Worm (Caenorhabditis elegans) whole organism, dauer: ENCODE results near the gene acr-20.

Experiments
- unc-62 ChIP-seq: sonication (generic microtip); optimal IDR thresholded peaks from 2 replicates; lab custom pipeline; 2017; ENCODE audit warnings: missing biosample characterization, missing genetic modification reagents, missing genetic modification characterization

acr-20 gene

DNA sequence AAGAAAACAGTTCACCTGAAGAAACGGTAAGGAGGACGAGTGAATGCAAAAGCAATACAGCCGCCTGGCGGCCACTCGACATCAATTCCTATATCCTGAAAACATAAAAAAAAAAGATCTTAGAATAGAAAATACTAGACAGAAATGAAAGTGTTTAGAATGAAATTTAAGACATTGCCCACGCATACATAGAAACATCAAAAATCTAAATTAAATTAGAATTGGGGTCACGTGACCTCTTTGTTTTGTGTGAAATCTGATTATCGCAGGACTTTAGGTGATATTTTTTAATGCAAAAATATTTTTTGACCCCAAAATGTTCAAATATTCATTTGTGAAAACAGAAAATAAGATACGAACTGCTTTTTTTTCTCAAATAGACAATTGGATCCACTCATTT is at the start of gene acr-20:
Gene acr-20, minus strand, starts transcription at position 101 of the 400 bp plus-strand sequence.
- TF ChIP-seq unc-62 (GFP tag; lab: Kevin White, UChicago): no peak

DNA sequence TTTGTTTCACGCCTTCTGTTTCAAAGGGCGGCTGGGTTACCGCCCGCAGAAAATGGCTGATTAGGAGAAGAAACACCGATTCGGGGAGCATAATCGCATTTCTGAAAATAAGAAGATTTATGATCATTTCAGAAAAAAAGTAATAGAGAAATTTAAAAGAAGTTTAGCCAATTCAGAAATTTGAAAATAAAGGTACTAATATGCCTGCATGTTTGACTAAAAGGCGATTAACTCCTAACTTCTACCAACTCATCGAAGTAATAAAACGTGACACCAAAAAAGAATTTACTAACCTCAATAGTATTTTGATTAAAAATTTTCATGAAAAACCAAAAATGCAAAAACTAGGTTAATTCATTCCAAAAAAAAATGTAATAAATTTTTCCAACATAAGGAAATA is 47.1 kb upstream of the acr-20 start, which contains the start of gene plx-2:
Gene plx-2, minus strand, starts transcription at position 101 of the 400 bp plus-strand sequence.
- no peak for TF ChIP-seq unc-62 (GFP tag; lab: Kevin White, UChicago)

DNA sequence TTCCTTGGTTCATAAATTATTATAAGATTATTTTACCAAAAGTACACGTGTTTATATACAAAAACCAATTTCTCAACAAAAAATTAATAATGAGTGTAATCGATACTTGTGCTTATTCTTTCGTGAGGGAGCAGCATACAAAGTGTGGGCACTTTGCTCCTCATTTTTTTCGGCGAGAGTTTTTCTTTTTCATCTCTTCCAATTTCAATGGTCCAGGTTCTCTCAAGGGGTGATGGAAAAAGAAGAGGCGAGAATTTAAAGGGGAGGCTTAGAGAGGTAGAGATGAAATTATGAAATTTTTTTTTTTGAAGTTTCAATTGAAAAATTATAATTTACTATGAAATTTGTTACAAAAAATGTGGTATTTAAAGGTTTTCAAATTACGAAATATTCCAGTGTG is 39.3 kb upstream of the acr-20 start:
- TF ChIP-seq unc-62 (GFP tag; lab: Kevin White, UChicago): no peak

DNA sequence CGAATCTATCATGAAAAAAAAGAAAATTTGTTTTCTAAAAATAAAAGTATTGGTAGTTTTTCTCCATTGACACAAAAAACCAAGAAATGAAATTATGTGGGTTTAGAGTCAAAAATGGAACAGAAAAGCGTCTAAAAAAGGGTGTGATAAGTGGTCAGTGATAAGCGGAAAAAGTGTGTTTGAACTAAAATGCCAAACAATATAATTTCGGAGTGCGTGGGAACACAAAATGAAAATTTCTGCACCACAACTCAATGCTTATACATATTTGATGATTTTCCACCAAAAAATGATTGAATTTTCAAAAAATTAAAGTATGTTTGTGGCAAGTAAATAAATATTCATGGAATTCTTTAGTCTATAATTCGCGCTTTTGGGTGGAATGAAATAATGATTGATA is 37.7 kb upstream of the acr-20 start:
- TF ChIP-seq unc-62 (GFP tag; lab: Kevin White, UChicago): no peak

DNA sequence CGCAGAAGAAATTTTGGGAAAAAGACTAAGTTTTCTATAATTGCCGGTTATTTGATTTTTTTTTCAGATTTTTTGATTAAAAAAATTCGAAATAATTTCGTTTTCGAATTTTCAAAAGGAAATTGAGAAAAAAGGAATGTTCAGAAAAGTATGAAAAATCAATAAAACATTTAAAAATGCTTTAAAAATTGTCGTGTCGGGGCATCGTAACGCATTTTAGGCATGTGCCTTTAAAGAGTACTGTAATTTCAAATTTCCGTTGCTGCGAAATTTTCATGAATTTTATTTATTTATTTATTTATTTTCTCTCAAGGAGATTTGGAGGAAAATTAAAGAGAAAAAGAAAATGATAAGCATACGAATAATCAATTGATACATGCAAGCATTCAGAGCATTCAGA is 36.0 kb upstream of the acr-20 start:
- TF ChIP-seq unc-62 (GFP tag; lab: Kevin White, UChicago): no peak

DNA sequence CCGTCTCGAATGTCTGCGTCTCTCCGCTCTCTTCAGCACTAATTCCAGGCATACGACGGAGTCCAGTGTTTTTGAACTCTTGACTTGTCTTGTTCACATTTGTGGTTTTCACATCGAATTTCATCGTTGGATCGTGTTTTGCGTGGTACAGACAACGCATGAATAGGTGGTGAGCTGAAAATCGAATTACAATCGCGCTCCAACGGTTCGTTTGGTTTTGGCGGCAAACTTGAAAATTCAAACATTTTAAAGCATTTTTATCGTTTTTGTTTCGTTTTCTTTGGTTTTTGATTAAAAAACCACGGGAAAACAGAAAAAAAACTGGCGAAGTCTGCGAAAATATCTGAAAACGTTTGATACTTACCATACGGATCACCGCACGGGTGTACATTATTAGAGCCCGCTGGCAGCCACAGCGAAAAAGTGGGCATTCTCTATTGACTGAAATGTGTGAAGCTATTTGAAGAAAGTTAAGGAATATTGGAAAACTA is 35.4 kb upstream of the acr-20 start, which contains the start of gene exl-1:
Gene exl-1, minus strand, starts transcription at position 441 of the 491 bp plus-strand sequence.
- no peak for TF ChIP-seq unc-62 (GFP tag; lab: Kevin White, UChicago)

DNA sequence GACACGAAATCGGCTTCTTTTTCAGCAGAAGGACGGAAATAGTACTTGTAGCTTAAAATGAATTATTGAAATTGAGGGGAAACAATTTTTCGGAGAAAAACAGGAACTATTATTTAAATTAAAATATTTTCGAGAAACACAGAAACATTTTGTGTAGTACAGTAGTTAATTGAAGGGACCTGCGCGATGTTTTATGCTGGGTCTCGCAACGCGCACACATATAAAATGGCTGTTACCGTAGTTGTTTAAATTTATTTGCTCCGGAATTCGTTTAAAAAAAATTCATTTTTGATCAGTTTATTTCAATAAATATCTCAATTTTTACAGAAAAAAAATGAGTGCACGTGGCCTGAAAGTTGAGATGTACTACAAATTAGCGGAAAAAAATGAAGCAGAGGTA is 33.1 kb upstream of the acr-20 start, which contains the start of gene dsb-2:
Gene dsb-2, plus strand, starts transcription at position 328 of the 400 bp plus-strand sequence.
- TF ChIP-seq unc-62 (GFP tag; lab: Kevin White, UChicago): no peak

DNA sequence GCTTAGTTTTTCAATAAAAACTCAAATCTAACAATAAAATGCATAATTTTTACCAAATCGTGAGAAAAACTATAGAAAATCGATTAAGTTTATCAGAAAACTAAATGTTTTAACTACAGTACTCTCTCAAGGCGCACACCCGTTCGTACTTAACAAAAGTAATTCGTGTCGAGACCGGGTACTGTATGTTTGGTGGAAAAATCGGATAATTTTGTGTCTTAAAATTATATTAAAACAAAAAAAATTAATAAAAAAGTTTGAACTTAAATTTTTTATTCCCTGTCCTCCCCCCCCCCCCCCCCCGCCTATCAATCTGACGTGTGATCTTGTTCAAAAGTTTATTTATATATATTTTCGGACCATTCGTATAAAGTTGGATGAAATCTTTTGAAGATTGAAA is 30.6 kb upstream of the acr-20 start, which contains the start of gene F26H11.4:
Gene F26H11.4, plus strand, starts transcription at position 301 of the 400 bp plus-strand sequence.
- no peak for TF ChIP-seq unc-62 (GFP tag; lab: Kevin White, UChicago)

DNA sequence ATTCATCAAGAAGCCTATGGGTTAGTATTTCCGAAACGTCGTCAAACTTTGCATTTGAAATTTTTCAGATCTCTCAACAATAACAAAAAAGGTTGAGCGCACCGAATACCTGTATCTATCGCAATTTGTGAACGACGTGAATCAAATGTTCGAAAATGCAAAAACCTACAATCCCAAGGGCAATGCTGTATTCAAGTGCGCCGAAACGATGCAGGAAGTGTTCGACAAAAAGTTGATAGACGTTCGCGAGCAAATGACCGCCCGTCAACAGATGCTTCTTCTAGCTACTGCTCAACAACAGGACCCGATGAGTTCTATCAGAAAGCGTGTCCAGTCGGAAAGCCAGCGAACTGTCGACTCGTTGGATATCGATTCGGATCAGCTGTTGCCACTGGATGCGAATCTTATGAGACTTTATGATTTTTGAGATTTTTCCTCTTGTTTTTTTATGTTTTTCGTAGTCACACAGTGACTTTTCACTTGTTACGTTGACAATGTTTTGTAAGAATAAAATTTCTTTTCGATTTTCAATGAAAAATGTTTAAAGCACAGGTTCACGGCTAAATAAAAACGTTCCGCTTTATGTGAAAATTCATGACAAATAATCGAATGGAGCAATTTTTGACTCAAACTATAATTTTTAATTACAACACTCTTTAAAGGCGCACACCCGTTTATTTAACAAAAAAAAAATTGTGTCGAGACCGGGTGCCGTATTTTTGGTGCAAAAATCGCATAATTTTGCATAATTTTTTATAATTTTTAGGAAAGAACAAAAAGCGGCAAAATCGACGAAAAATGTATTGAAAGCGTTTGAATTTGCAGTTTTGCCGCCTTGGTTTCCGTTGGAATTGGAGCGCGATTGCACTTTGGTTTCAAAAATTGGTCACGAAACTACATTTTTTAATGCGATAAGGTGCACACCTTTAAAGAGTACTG is 29.9 kb upstream of the acr-20 start:
- no peak for TF ChIP-seq unc-62 (GFP tag; lab: Kevin White, UChicago)

DNA sequence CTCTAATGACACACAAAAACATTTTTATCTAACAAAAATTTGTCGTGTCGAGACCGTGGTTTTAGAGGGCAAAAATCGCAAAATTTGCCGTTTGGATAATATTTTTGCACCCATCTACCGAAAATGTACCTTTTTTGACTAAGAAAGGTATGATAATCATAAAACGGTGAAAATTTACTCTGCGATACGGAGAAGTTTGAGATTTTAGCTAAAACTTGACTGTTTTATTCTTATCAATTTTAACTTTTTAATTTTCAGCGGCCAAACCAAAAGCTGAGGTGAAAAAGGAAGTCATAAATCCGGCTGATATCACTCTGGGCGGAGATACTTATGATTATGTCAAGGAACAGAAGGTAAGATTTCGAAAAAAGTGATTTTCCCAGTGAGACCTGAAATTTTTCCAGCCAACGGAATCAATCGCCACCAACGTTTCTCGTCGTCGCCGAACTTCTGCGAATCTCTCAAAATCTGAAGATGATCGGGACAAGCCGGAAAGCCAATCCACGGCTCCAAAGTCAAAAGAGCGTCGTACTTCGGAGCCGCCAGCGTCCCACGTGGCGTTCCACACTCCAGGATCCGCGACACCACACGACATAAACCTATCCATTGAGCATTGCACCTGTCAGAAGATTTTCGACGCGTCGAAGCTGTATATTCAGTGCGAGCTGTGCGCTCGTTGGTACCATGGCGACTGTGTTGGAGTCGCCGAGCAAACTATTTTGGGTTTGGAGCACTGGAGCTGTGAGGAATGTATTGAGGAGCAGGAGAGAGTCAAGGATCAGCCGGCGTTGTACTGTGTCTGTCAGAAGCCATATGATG is 28.6 kb upstream of the acr-20 start:
- TF ChIP-seq unc-62 (GFP tag; lab: Kevin White, UChicago): no peak

DNA sequence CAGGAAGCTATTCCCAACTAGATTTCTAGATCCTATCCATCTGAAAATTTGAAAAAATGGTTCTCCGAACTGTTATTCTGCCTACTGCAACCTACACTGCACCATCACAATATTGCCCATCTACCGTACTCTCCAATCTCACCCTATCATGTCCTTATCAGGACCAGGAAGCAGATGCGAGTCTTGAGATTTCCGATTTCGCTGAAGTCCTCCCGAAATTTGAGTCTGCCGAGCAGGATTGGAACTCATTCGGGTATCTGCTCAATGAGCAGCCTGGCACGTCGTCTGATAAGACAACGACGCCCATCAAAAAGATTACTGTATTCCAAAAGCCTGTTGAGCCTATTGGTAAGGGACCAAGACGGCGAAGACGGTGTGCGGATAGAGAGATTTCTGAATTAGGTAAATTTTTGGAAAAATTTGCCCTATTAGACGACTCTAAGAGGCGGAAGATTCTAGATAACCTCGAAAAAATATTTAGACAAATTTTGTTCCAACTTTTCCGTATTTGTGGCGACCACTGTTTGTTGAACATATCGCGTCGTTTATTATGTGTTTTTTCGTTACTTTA is 27.9 kb upstream of the acr-20 start:
- TF ChIP-seq unc-62 (GFP tag; lab: Kevin White, UChicago): no peak

DNA sequence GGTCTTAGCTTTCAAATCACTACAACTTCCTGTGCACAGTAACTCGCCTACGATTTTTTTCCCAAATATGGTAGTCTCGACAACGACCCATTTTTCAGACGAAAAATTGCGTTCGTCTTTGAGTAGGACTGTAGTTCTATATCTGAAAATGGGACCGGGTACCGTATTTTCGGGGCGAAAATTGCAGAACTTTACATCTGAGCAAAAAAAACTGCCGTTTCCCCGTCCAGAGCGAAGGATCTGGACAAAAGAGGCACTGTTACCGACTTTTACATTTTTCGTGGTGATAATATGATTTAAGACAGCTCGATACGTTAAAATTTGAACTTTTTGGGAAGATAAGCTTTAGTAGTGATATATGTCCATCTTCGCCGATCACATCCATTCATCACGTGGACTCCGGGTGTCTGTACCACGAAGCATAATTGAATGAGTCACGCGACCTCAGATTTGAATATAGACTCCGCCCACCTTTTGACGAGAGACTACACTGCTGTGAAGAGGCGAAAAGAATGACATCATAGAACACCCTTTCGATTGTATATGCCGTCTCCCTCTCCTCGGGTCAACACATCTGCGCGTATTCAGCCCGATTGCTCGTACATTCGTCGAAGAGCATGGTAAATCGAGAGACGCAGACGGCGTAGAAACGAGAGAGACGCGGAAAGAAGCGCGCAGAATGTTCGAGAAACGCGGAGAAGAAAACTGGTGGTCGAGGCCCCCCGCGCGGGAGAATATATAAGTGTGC is 27.2 kb upstream of the acr-20 start:
- no peak for TF ChIP-seq unc-62 (GFP tag; lab: Kevin White, UChicago)

DNA sequence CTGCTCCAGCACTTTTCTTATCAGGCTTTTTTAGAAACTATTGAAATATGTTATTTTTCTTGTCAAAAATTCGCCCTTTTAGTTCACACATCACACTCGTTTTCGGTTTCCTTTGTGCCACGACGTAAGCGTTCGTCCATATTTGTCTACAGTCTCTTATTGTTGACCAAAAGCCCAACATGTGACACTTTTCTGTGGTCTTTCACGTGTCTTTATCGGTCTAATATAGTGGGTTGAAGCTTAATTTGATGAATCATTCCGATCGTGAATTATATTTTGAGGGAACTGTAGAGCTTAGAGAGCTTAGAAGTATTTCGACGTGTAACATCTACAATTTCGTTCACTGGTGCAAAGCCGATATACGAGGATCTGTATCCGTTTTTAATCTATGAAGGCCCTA is 26.6 kb upstream of the acr-20 start:
- no peak for TF ChIP-seq unc-62 (GFP tag; lab: Kevin White, UChicago)

DNA sequence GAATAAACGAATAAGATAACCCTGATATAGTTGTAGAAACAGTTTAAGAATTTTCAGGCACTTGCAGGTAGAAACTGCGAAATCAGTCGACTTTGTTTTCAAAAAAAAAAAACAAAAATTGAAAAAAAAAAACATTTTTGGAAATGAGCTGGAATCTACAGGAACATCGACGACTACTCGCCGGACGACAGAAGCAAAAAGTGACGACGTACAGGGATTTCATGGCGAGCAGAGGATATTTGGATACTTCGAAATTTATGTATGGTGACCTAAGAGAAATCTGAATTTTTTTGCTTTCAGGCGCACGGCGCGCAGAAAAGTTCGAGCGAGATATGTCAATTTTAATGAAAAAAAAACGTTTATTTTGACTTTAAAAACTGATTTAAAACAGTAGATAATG is 23.4 kb upstream of the acr-20 start:
- no peak for TF ChIP-seq unc-62 (GFP tag; lab: Kevin White, UChicago)

DNA sequence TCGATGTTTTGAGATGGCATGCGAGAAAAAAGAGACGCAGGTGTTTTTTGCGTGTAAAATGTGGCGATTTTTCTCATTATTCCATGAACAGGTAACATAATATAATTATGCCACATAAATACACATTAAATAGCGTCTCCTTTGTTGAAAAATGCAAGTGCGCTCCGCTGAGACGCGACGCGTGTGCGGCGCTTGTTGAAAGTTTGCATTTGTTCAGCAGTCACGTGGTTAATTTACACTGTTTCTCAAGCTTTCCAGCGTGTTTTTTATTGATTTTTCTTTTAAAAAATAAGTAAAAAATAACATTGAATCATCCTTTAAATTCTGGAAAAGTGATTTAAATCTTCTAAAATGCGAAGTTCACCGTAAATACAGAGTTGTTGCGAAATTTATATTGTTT is 21.9 kb upstream of the acr-20 start:
- TF ChIP-seq unc-62 (GFP tag; lab: Kevin White, UChicago): no peak
